Worm (Caenorhabditis elegans): Measurements from ENCODE around the gene cank-26.

The cank-26 gene

ce11 chrII:3999537-3999936 lies 24.7 kb upstream of the cank-26 start:
- TF ChIP-seq tbx-11 (GFP tag; IDR thresholded peaks at IDR 0.05) (no peak), hmg-4 (GFP tag; optimal IDR thresholded peaks at IDR 0.05) (peak; percentile 54), pes-1 (GFP tag; IDR thresholded peaks at IDR 0.05) (no peak), sea-1 (GFP tag; conservative IDR thresholded peaks at IDR 0.05) (no peak), ceh-36 (tag; optimal IDR thresholded peaks at IDR 0.05) (no peak), flt-1 (GFP tag; IDR thresholded peaks at IDR 0.05) (no peak), tbx-37 (GFP tag; conservative IDR thresholded peaks at IDR 0.05) (no peak), tra-4 (tag; optimal IDR thresholded peaks at IDR 0.05) (no peak), ets-7 (tag; optimal IDR thresholded peaks at IDR 0.05) (no peak), ceh-13 (GFP tag; optimal IDR thresholded peaks at IDR 0.05) (no peak), aly-1 (tag; optimal IDR thresholded peaks at IDR 0.05) (no peak), scrt-1 (GFP tag; IDR thresholded peaks at IDR 0.05) (peak; percentile 63; the same call in 1 of the 2 replicates), F13C5.2 (tag; optimal IDR thresholded peaks at IDR 0.05) (peak; percentile 25), hmbx-1 (tag; optimal IDR thresholded peaks at IDR 0.05) (no peak), B0310.2 (tag; optimal IDR thresholded peaks at IDR 0.05) (no peak), ama-1 (optimal IDR thresholded peaks at IDR 0.05) (no peak), hnd-1 (tag; optimal IDR thresholded peaks at IDR 0.05) (no peak)

- TF ChIP-seq pes-1 (GFP tag; IDR thresholded peaks at IDR 0.05): no peak
- no peak for TF ChIP-seq tbx-37 (GFP tag; conservative IDR thresholded peaks at IDR 0.05)
- TF ChIP-seq F13C5.2 (tag; optimal IDR thresholded peaks at IDR 0.05): no peak
- TF ChIP-seq hnd-1 (tag; optimal IDR thresholded peaks at IDR 0.05): no peak
- TF ChIP-seq B0310.2 (tag; optimal IDR thresholded peaks at IDR 0.05): no peak
- TF ChIP-seq ceh-13 (GFP tag; optimal IDR thresholded peaks at IDR 0.05): no peak
- TF ChIP-seq hmbx-1 (tag; optimal IDR thresholded peaks at IDR 0.05): no peak
- TF ChIP-seq scrt-1 (GFP tag; IDR thresholded peaks at IDR 0.05): no peak
- no peak for TF ChIP-seq ets-7 (tag; optimal IDR thresholded peaks at IDR 0.05)
These were observed 21.1 kb upstream of the cank-26 start, which contains the start of gene clc-22 for ce11 chrII:3996005-3996404. clc-22 (minus strand) TSS chrII:3996075.

ce11 chrII:3992660-3993245 lies 17.9 kb upstream of the cank-26 start, which contains the start of gene Y14H12A.1:
Y14H12A.1 (plus strand) TSS chrII:3993195.
- TF ChIP-seq ceh-36 (tag; optimal IDR thresholded peaks at IDR 0.05) (no peak), sea-1 (GFP tag; conservative IDR thresholded peaks at IDR 0.05) (no peak), ama-1 (optimal IDR thresholded peaks at IDR 0.05) (no peak), ceh-13 (GFP tag; optimal IDR thresholded peaks at IDR 0.05) (no peak), hnd-1 (tag; optimal IDR thresholded peaks at IDR 0.05) (no peak)

- no peak for TF ChIP-seq ceh-13 (GFP tag; optimal IDR thresholded peaks at IDR 0.05)
These were observed 17.2 kb upstream of the cank-26 start for ce11 chrII:3992029-3992428.

ce11 chrII:3990706-3991105 lies 15.8 kb upstream of the cank-26 start:
- TF ChIP-seq pes-1 (GFP tag; IDR thresholded peaks at IDR 0.05) (no peak), hmbx-1 (tag; optimal IDR thresholded peaks at IDR 0.05) (no peak), scrt-1 (GFP tag; IDR thresholded peaks at IDR 0.05) (no peak), B0310.2 (tag; optimal IDR thresholded peaks at IDR 0.05) (no peak), F13C5.2 (tag; optimal IDR thresholded peaks at IDR 0.05) (no peak)

- no peak for TF ChIP-seq ets-7 (tag; optimal IDR thresholded peaks at IDR 0.05)
- TF ChIP-seq hmg-4 (GFP tag; optimal IDR thresholded peaks at IDR 0.05): no peak
- no peak for TF ChIP-seq hmbx-1 (tag; optimal IDR thresholded peaks at IDR 0.05)
- no peak for TF ChIP-seq ceh-13 (GFP tag; optimal IDR thresholded peaks at IDR 0.05)
- no peak for TF ChIP-seq sea-1 (GFP tag; conservative IDR thresholded peaks at IDR 0.05)
- TF ChIP-seq tbx-37 (GFP tag; conservative IDR thresholded peaks at IDR 0.05): no peak
- no peak for TF ChIP-seq ama-1 (optimal IDR thresholded peaks at IDR 0.05)
- TF ChIP-seq aly-1 (tag; optimal IDR thresholded peaks at IDR 0.05): no peak
- TF ChIP-seq hnd-1 (tag; optimal IDR thresholded peaks at IDR 0.05): no peak
- TF ChIP-seq tra-4 (tag; optimal IDR thresholded peaks at IDR 0.05): no peak
- TF ChIP-seq ceh-36 (tag; optimal IDR thresholded peaks at IDR 0.05): no peak
- no peak for TF ChIP-seq F13C5.2 (tag; optimal IDR thresholded peaks at IDR 0.05)
- no peak for TF ChIP-seq flt-1 (GFP tag; IDR thresholded peaks at IDR 0.05)
These were observed 14.9 kb upstream of the cank-26 start, which contains the start of gene Y14H12A.2 for ce11 chrII:3989627-3990367. Y14H12A.2 (minus strand) TSS chrII:3989677.

ce11 chrII:3986906-3987305 lies 12.0 kb upstream of the cank-26 start, which contains the start of gene K10G6.5:
K10G6.5 (plus strand) TSS chrII:3987250.
- TF ChIP-seq hnd-1 (tag; optimal IDR thresholded peaks at IDR 0.05) (no peak), hmbx-1 (tag; optimal IDR thresholded peaks at IDR 0.05) (no peak), ceh-36 (tag; optimal IDR thresholded peaks at IDR 0.05) (no peak), sea-1 (GFP tag; conservative IDR thresholded peaks at IDR 0.05) (no peak), tra-4 (tag; optimal IDR thresholded peaks at IDR 0.05) (no peak), ceh-13 (GFP tag; optimal IDR thresholded peaks at IDR 0.05) (no peak), flt-1 (GFP tag; IDR thresholded peaks at IDR 0.05) (no peak)

ce11 chrII:3984242-3984641 lies 9.4 kb upstream of the cank-26 start:
- TF ChIP-seq scrt-1 (GFP tag; IDR thresholded peaks at IDR 0.05) (no peak), hmg-4 (GFP tag; optimal IDR thresholded peaks at IDR 0.05) (no peak), sea-1 (GFP tag; conservative IDR thresholded peaks at IDR 0.05) (no peak), tbx-11 (GFP tag; IDR thresholded peaks at IDR 0.05) (no peak), aly-1 (tag; optimal IDR thresholded peaks at IDR 0.05) (no peak), ceh-13 (GFP tag; optimal IDR thresholded peaks at IDR 0.05) (no peak), ceh-36 (tag; optimal IDR thresholded peaks at IDR 0.05) (peak; percentile 88), tbx-37 (GFP tag; conservative IDR thresholded peaks at IDR 0.05) (no peak)
